Worm (Caenorhabditis elegans) whole organism, L3 larva: Measurements from ENCODE around the gene act-3.

Experiments used
- ZK546.5 ChIP-seq: sonication (generic microtip); optimal IDR thresholded peaks from 2 replicates; lab custom pipeline; 2017; ENCODE audit warnings: missing biosample characterization, missing genetic modification characterization
- fkh-10 ChIP-seq: sonication (generic microtip); optimal IDR thresholded peaks from 2 replicates; lab custom pipeline; 2017; ENCODE audit warnings: missing biosample characterization, missing genetic modification reagents, missing genetic modification characterization
- fos-1 ChIP-seq: fragments of 150-350 bp; optimal IDR thresholded peaks from 2 replicates; lab custom pipeline; 2014; ENCODE audit warnings: missing biosample characterization, missing genetic modification characterization
- hmg-11 ChIP-seq: sonication (generic microtip); optimal IDR thresholded peaks from 2 replicates; lab custom pipeline; 2016; ENCODE audit warnings: missing genetic modification characterization, missing compliant biosample characterization
- jun-1 ChIP-seq: fragments of 150-350 bp; optimal IDR thresholded peaks from 2 replicates; lab custom pipeline; 2014; ENCODE audit warnings: missing biosample characterization, missing genetic modification reagents, missing genetic modification characterization
- lin-39 ChIP-seq: fragments of 150-350 bp; optimal IDR thresholded peaks from 2 replicates; lab custom pipeline; 2018; ENCODE audit warnings: missing biosample characterization, missing genetic modification reagents, missing genetic modification characterization
- skn-1 ChIP-seq: fragments of 150-350 bp; optimal IDR thresholded peaks from 2 replicates; lab custom pipeline; 2014; ENCODE audit warnings: missing biosample characterization, missing genetic modification characterization
- zag-1 ChIP-seq: fragments of 150-350 bp; optimal IDR thresholded peaks from 2 replicates; lab custom pipeline; 2014; ENCODE audit warnings: missing biosample characterization, missing genetic modification characterization
- ztf-11 ChIP-seq: fragments of 150-350 bp; optimal IDR thresholded peaks from 2 replicates; lab custom pipeline; 2014; ENCODE audit warnings: missing biosample characterization, missing genetic modification characterization
- ztf-4 ChIP-seq: fragments of 150-350 bp; optimal IDR thresholded peaks from 2 replicates; lab custom pipeline; 2014; ENCODE audit warnings: missing biosample characterization, missing genetic modification characterization

ce11 chrV:11113041-11113574 is 38.8 kb upstream of the act-3 start, which contains the start of gene erfa-3:
- TF ChIP-seq skn-1 (tag; lab: Kevin White, UChicago) (peak; percentile 38), fkh-10 (GFP tag; lab: Kevin White, UChicago) (no peak), hmg-11 (tag; lab: Kevin White, UChicago) (peak; percentile 91), fos-1 (tag; lab: Kevin White, UChicago) (no peak), jun-1 (tag; lab: Kevin White, UChicago) (peak; percentile 19), lin-39 (tag; lab: Kevin White, UChicago) (peak; percentile 57), ztf-4 (tag; lab: Kevin White, UChicago) (no peak), zag-1 (no peak), ZK546.5 (tag; lab: Kevin White, UChicago) (no peak), ztf-11 (tag; lab: Kevin White, UChicago) (no peak)
